Worm (Caenorhabditis elegans): ENCODE measurements around the gene pho-10.

pho-10 gene

ce11 chrII:9900276-9900675, 20.1 kb downstream of the pho-10 start, which contains the start of gene unc-4:
Gene unc-4, minus strand, starts transcription at chrII:9900376.
- TF ChIP-seq W03F9.2 (tag; optimal IDR thresholded peaks at IDR 0.05) (no peak), dao-5 (tag; optimal IDR thresholded peaks at IDR 0.05) (no peak), him-1 (tag; optimal IDR thresholded peaks at IDR 0.05) (no peak)

ce11 chrII:9898744-9899143, 21.6 kb downstream of the pho-10 start:
- TF ChIP-seq him-1 (tag; optimal IDR thresholded peaks at IDR 0.05) (no peak), dao-5 (tag; optimal IDR thresholded peaks at IDR 0.05) (no peak), W03F9.2 (tag; optimal IDR thresholded peaks at IDR 0.05) (no peak)

ce11 chrII:9895173-9895572, 25.2 kb downstream of the pho-10 start:
- TF ChIP-seq dao-5 (tag; optimal IDR thresholded peaks at IDR 0.05) (no peak), him-1 (tag; optimal IDR thresholded peaks at IDR 0.05) (no peak), W03F9.2 (tag; optimal IDR thresholded peaks at IDR 0.05) (no peak)

ce11 chrII:9894435-9894834, 25.9 kb downstream of the pho-10 start, which contains the start of gene F26C11.1:
Gene F26C11.1, plus strand, starts transcription at chrII:9894735.
- TF ChIP-seq dao-5 (tag; optimal IDR thresholded peaks at IDR 0.05) = no peak
- no peak for TF ChIP-seq him-1 (tag; optimal IDR thresholded peaks at IDR 0.05)
- TF ChIP-seq W03F9.2 (tag; optimal IDR thresholded peaks at IDR 0.05) = no peak

- TF ChIP-seq W03F9.2 (tag; optimal IDR thresholded peaks at IDR 0.05) (peak; percentile 74), dao-5 (tag; optimal IDR thresholded peaks at IDR 0.05) (no peak), him-1 (tag; optimal IDR thresholded peaks at IDR 0.05) (no peak)
Measured at ce11 chrII:9892409-9892808, 28.0 kb downstream of the pho-10 start, which contains the start of gene C08H9.16. Gene C08H9.16, plus strand, starts transcription at chrII:9892778.

ce11 chrII:9891823-9892222, 28.5 kb downstream of the pho-10 start:
- TF ChIP-seq dao-5 (tag; optimal IDR thresholded peaks at IDR 0.05) (no peak), him-1 (tag; optimal IDR thresholded peaks at IDR 0.05) (no peak), W03F9.2 (tag; optimal IDR thresholded peaks at IDR 0.05) (no peak)

- no peak for TF ChIP-seq W03F9.2 (tag; optimal IDR thresholded peaks at IDR 0.05)
Measured at ce11 chrII:9891031-9891689, 29.2 kb downstream of the pho-10 start, which contains the start of gene vgln-1. Gene vgln-1, minus strand, starts transcription at chrII:9891081.

ce11 chrII:9888549-9888948, 31.8 kb downstream of the pho-10 start:
- TF ChIP-seq W03F9.2 (tag; optimal IDR thresholded peaks at IDR 0.05) = no peak
- no peak for TF ChIP-seq him-1 (tag; optimal IDR thresholded peaks at IDR 0.05)
- TF ChIP-seq dao-5 (tag; optimal IDR thresholded peaks at IDR 0.05) = no peak

- TF ChIP-seq him-1 (tag; optimal IDR thresholded peaks at IDR 0.05) (no peak), dao-5 (tag; optimal IDR thresholded peaks at IDR 0.05) (no peak), W03F9.2 (tag; optimal IDR thresholded peaks at IDR 0.05) (no peak)
Measured at ce11 chrII:9886216-9886615, 34.2 kb downstream of the pho-10 start, which contains the start of gene algn-8. Gene algn-8, minus strand, starts transcription at chrII:9886442.

- TF ChIP-seq dao-5 (tag; optimal IDR thresholded peaks at IDR 0.05) (no peak), him-1 (tag; optimal IDR thresholded peaks at IDR 0.05) (no peak), W03F9.2 (tag; optimal IDR thresholded peaks at IDR 0.05) (no peak)
Measured at ce11 chrII:9880826-9881225, 39.5 kb downstream of the pho-10 start, which contains the start of gene C08H9.15. Gene C08H9.15, plus strand, starts transcription at chrII:9881193.

- TF ChIP-seq dao-5 (tag; optimal IDR thresholded peaks at IDR 0.05) (no peak), him-1 (tag; optimal IDR thresholded peaks at IDR 0.05) (no peak), W03F9.2 (tag; optimal IDR thresholded peaks at IDR 0.05) (no peak)
Measured at ce11 chrII:9879815-9880214, 40.6 kb downstream of the pho-10 start.

- TF ChIP-seq him-1 (tag; optimal IDR thresholded peaks at IDR 0.05) (no peak), dao-5 (tag; optimal IDR thresholded peaks at IDR 0.05) (no peak), W03F9.2 (tag; optimal IDR thresholded peaks at IDR 0.05) (no peak)
Measured at ce11 chrII:9874508-9875229, 45.7 kb downstream of the pho-10 start, which contains the start of the genes chil-2 and ctsa-3.2. Gene chil-2, minus strand, starts transcription at chrII:9874608. Gene ctsa-3.2, plus strand, starts transcription at chrII:9875179.

- no peak for TF ChIP-seq W03F9.2 (tag; optimal IDR thresholded peaks at IDR 0.05)
- no peak for TF ChIP-seq dao-5 (tag; optimal IDR thresholded peaks at IDR 0.05)
- TF ChIP-seq him-1 (tag; optimal IDR thresholded peaks at IDR 0.05) = no peak
Measured at ce11 chrII:9872961-9873360, 47.4 kb downstream of the pho-10 start, which contains the start of gene chil-8. Gene chil-8, minus strand, starts transcription at chrII:9873061.

ce11 chrII:9871061-9871460, 49.3 kb downstream of the pho-10 start, which contains the start of gene chil-7:
Gene chil-7, minus strand, starts transcription at chrII:9871172.
- no peak for TF ChIP-seq dao-5 (tag; optimal IDR thresholded peaks at IDR 0.05)
- no peak for TF ChIP-seq W03F9.2 (tag; optimal IDR thresholded peaks at IDR 0.05)
- TF ChIP-seq him-1 (tag; optimal IDR thresholded peaks at IDR 0.05) = no peak

All from whole organism, L4/young adult.